Fruit fly (Drosophila melanogaster) whole organism, embryonic: ENCODE results near the gene Trxr1.

Experiments used
- Antp ChIP-seq: fragments of 200-800 bp; sonication (Bioruptor generic); optimal IDR thresholded peaks from 3 replicates; lab custom pipeline; 2016; ENCODE audit warnings: missing biosample characterization, missing genetic modification characterization
- Atf6 ChIP-seq: fragments of 200-800 bp; sonication (Bioruptor generic); IDR thresholded peaks from 2 replicates; pipeline ENCODE4 v1.3.6; 2022; ENCODE audit warnings: missing biosample characterization, missing genetic modification characterization
- CG10274 ChIP-seq: fragments of 200-800 bp; sonication (Bioruptor generic); optimal IDR thresholded peaks from 3 replicates; lab custom pipeline; 2017; ENCODE audit warnings: missing biosample characterization, mild to moderate bottlenecking, missing genetic modification characterization
- CG10654 ChIP-seq: fragments of 200-800 bp; sonication (Bioruptor generic); optimal IDR thresholded peaks from 2 replicates; lab custom pipeline; 2016; ENCODE audit warnings: missing biosample characterization, missing genetic modification characterization
- CG11456 ChIP-seq: fragments of 200-800 bp; sonication (Bioruptor generic); IDR thresholded peaks from 3 replicates; pipeline ENCODE4 v1.3.6; 2022; ENCODE audit warnings: missing biosample characterization, missing genetic modification characterization
- CG13123 ChIP-seq: fragments of 200-800 bp; sonication (Bioruptor generic); optimal IDR thresholded peaks from 2 replicates; lab custom pipeline; 2016; ENCODE audit warnings: missing biosample characterization, missing genetic modification characterization
- CG1647 ChIP-seq: fragments of 200-800 bp; sonication (Bioruptor generic); optimal IDR thresholded peaks from 3 replicates; lab custom pipeline; 2016; ENCODE audit warnings: missing biosample characterization, missing genetic modification characterization
- CG17568 ChIP-seq: fragments of 200-800 bp; sonication (Bioruptor generic); optimal IDR thresholded peaks from 2 replicates; lab custom pipeline; 2018; ENCODE audit warnings: missing biosample characterization, mild to moderate bottlenecking, missing genetic modification characterization, moderate library complexity
- CG18764 ChIP-seq: fragments of 200-800 bp; sonication (Bioruptor generic); optimal IDR thresholded peaks from 3 replicates; lab custom pipeline; 2016; ENCODE audit warnings: missing biosample characterization, missing genetic modification characterization
- CG31365 ChIP-seq: fragments of 200-800 bp; sonication (Bioruptor generic); optimal IDR thresholded peaks from 2 replicates; lab custom pipeline; 2018; ENCODE audit warnings: missing biosample characterization, mild to moderate bottlenecking, missing genetic modification characterization
- CG4282 ChIP-seq: fragments of 200-800 bp; sonication (Bioruptor generic); optimal IDR thresholded peaks from 2 replicates; lab custom pipeline; 2016; ENCODE audit warnings: missing biosample characterization, missing genetic modification characterization
- CG5245 ChIP-seq: fragments of 200-800 bp; sonication (Bioruptor generic); optimal IDR thresholded peaks from 3 replicates; lab custom pipeline; 2016; ENCODE audit warnings: missing biosample characterization, missing genetic modification characterization
- CG5953 ChIP-seq: fragments of 200-800 bp; sonication (Bioruptor generic); IDR thresholded peaks from 2 replicates; pipeline ENCODE4 v1.3.6; 2022; ENCODE audit warnings: missing biosample characterization, missing genetic modification characterization
- CG6689 ChIP-seq: fragments of 200-800 bp; sonication (Bioruptor generic); IDR thresholded peaks from 2 replicates; pipeline ENCODE4 v1.3.6; 2022; ENCODE audit warnings: missing biosample characterization, missing genetic modification characterization
- CG7987 ChIP-seq: fragments of 200-800 bp; sonication (Bioruptor generic); optimal IDR thresholded peaks from 2 replicates; lab custom pipeline; 2018; ENCODE audit warnings: missing biosample characterization, mild to moderate bottlenecking, missing genetic modification characterization, moderate library complexity
- D19B ChIP-seq: fragments of 200-800 bp; sonication (Bioruptor generic); optimal IDR thresholded peaks from 2 replicates; lab custom pipeline; 2017; ENCODE audit warnings: missing biosample characterization, mild to moderate bottlenecking, missing genetic modification characterization
- Dfd ChIP-seq, 2 experiments: fragments of >200 bp; optimal IDR thresholded peaks; 2 replicates each; lab custom pipeline; 2017; ENCODE audit warnings: missing biosample characterization in 2 of 2, missing genetic modification characterization in 2 of 2
- Dp ChIP-seq: fragments of 200-800 bp; sonication (Bioruptor generic); optimal IDR thresholded peaks from 2 replicates; lab custom pipeline; 2018; ENCODE audit warnings: missing biosample characterization, mild to moderate bottlenecking, missing genetic modification characterization, moderate library complexity
- Eip74EF ChIP-seq, 2 experiments: fragments of 200-800 bp in 1 of 2; fragments of >200 bp in 1 of 2; sonication (Bioruptor generic) in 1 of 2; optimal IDR thresholded peaks; 2 replicates each; lab custom pipeline; 2017 to 2019; ENCODE audit warnings: missing biosample characterization in 2 of 2, missing genetic modification characterization in 2 of 2, mild to moderate bottlenecking in 1 of 2, moderate library complexity in 1 of 2
- Hr39 ChIP-seq: fragments of >200 bp; optimal IDR thresholded peaks from 2 replicates; lab custom pipeline; 2017
- Hr78 ChIP-seq, 2 experiments: fragments of 200-800 bp in 1 of 2; fragments of >200 bp in 1 of 2; sonication (Bioruptor generic) in 1 of 2; optimal IDR thresholded peaks; 2 replicates each; lab custom pipeline; 2017 to 2019; ENCODE audit warnings: missing biosample characterization in 2 of 2, missing genetic modification characterization in 2 of 2, mild to moderate bottlenecking in 1 of 2, moderate library complexity in 1 of 2
- Kr ChIP-seq: fragments of 200-800 bp; sonication (Bioruptor generic); optimal IDR thresholded peaks from 2 replicates; lab custom pipeline; 2017; ENCODE audit warnings: missing biosample characterization, mild to moderate bottlenecking, missing genetic modification characterization
- ac ChIP-seq: fragments of 200-800 bp; sonication (Bioruptor generic); optimal IDR thresholded peaks from 3 replicates; lab custom pipeline; 2017; ENCODE audit warnings: missing biosample characterization, mild to moderate bottlenecking, missing genetic modification characterization
- cato ChIP-seq: fragments of 200-800 bp; sonication (Bioruptor generic); optimal IDR thresholded peaks from 2 replicates; lab custom pipeline; 2016; ENCODE audit warnings: missing biosample characterization, missing genetic modification characterization, borderline replicate concordance
- crp ChIP-seq, 2 experiments: fragments of 200-800 bp; sonication (Bioruptor generic); optimal IDR thresholded peaks; 2 replicates in 1 of 2; 3 replicates in 1 of 2; lab custom pipeline; 2017; ENCODE audit warnings: missing biosample characterization in 2 of 2, missing genetic modification characterization in 2 of 2, mild to moderate bottlenecking in 1 of 2, moderate library complexity in 1 of 2
- eve ChIP-seq, 2 experiments: fragments of >200 bp; optimal IDR thresholded peaks; 2 replicates each; lab custom pipeline; 2017; ENCODE audit warnings: missing biosample characterization in 2 of 2, missing genetic modification characterization in 2 of 2
- fd102C ChIP-seq: fragments of 200-800 bp; sonication (Bioruptor generic); optimal IDR thresholded peaks from 2 replicates; lab custom pipeline; 2018; ENCODE audit warnings: missing biosample characterization, mild to moderate bottlenecking, missing genetic modification characterization, moderate library complexity
- jing ChIP-seq: fragments of 200-800 bp; sonication (Bioruptor generic); optimal IDR thresholded peaks from 2 replicates; lab custom pipeline; 2018; ENCODE audit warnings: missing biosample characterization, mild to moderate bottlenecking, missing genetic modification characterization
- mam ChIP-seq: fragments of 200-800 bp; sonication (Bioruptor generic); optimal IDR thresholded peaks from 3 replicates; lab custom pipeline; 2016; ENCODE audit warnings: missing biosample characterization, missing genetic modification characterization
- nau ChIP-seq: fragments of 200-800 bp; sonication (Bioruptor generic); optimal IDR thresholded peaks from 3 replicates; lab custom pipeline; 2017; ENCODE audit warnings: missing biosample characterization, mild to moderate bottlenecking, missing genetic modification characterization, missing genetic modification reagents
- pros ChIP-seq: fragments of 200-800 bp; sonication (Bioruptor generic); optimal IDR thresholded peaks from 3 replicates; lab custom pipeline; 2019; ENCODE audit warnings: missing biosample characterization, mild to moderate bottlenecking, missing genetic modification characterization, moderate library complexity
- scrt ChIP-seq: fragments of 200-800 bp; sonication (Bioruptor generic); optimal IDR thresholded peaks from 2 replicates; lab custom pipeline; 2018; ENCODE audit warnings: missing biosample characterization, mild to moderate bottlenecking, missing genetic modification characterization, moderate library complexity
- sens ChIP-seq: fragments of 200-800 bp; sonication (Bioruptor generic); peaks from one replicate; lab custom pipeline; 2016; ENCODE audit warnings: missing biosample characterization, missing genetic modification characterization
- vnd ChIP-seq: fragments of 200-800 bp; sonication (Bioruptor generic); IDR thresholded peaks from 3 replicates; pipeline ENCODE4 v1.3.6; 2022; ENCODE audit warnings: missing biosample characterization, missing genetic modification characterization; ENCODE audit not compliant: partially characterized antibody

The Trxr1 gene

DNA sequence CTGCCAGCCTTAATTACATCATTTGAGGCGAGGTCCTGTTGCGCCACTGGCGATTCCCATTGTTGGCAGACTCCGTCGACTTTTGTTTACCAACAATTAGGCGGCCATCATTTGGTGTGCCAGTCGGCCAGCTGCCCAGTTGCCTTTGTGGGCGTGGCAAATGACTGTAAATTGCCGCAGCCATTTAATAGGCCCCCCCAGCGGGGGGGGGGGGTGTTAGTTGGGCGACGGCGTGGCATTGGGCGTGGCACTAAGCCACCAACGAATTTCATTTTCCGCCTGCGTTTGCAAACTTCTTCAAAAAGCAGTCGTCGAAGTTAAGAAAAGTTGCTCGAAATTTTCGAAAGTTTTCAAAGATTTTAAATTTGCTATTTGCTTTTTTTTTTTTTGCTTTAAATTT, 44.5 kb downstream of the Trxr1 start:
- TF ChIP-seq scrt (GFP tag; lab: Kevin White, UChicago) = peak; percentile 2
- TF ChIP-seq Hr39 (lab: Kevin White, UChicago) = peak; percentile 47
- no peak for TF ChIP-seq CG5953

DNA sequence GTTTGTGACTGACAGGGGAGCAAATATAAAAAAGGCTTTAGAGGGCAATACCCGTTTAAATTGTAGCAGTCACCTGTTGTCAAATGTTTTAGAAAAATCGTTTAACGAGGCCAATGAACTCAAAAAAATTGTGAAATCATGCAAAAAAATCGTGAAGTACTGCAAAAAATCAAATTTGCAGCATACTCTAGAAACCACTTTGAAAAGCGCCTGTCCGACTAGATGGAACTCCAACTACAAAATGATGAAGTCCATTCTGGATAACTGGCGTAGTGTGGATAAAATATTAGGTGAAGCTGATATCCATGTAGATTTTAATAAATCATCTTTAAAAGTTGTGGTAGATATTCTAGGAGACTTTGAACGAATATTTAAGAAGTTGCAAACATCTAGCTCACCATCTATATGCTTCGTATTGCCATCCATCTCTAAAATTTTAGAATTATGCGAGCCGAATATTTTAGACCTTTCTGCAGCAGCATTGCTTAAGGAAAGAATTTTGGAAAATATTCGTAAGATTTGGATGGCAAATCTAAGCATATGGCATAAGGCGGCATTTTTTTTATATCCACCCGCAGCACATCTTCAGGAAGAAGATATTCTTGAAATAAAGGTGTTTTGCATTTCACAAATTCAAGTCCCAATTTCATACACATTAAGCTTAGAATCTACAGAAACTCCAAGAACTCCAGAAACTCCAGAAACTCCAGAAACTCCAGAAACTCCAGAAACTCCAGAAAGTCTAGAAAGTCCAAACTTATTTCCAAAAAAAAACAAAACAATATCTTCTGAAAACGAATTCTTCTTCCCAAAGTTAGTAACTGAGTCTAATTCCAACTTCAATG, 52.4 kb downstream of the Trxr1 start:
- no peak for TF ChIP-seq CG6689 (GFP tag; lab: Robert Waterston, UW)
- TF ChIP-seq CG31365 (tag; lab: Kevin White, UChicago) = no peak
- TF ChIP-seq jing (GFP tag; lab: Kevin White, UChicago) = peak; percentile 49
- peak; percentile 6 for TF ChIP-seq CG17568 (GFP tag; lab: Kevin White, UChicago)
- no peak for TF ChIP-seq Dp (GFP tag; lab: Kevin White, UChicago)
- no peak for TF ChIP-seq vnd
- peak; percentile 75 to 93 for TF ChIP-seq Dfd (GFP tag; optimal IDR thresholded peaks at IDR 0.05; lab: Kevin White, UChicago)
- peak; percentile 59 for TF ChIP-seq D19B (GFP tag; lab: Kevin White, UChicago)
- TF ChIP-seq CG1647 (GFP tag; lab: Kevin White, UChicago) = no peak
- no peak for TF ChIP-seq CG11456 (GFP tag; lab: Robert Waterston, UW)
- TF ChIP-seq Antp (GFP tag; lab: Kevin White, UChicago) = no peak
- TF ChIP-seq nau (GFP tag; lab: Kevin White, UChicago) = peak; percentile 50
- peak; percentile 84 for TF ChIP-seq ac (GFP tag; lab: Kevin White, UChicago)
- TF ChIP-seq crp (GFP tag; optimal IDR thresholded peaks at IDR 0.05; lab: Kevin White, UChicago) = peak in 1 of 2 experiments; percentile 53
- no peak for TF ChIP-seq CG4282 (GFP tag; lab: Kevin White, UChicago)
- TF ChIP-seq CG7987 (GFP tag; lab: Kevin White, UChicago) = no peak
- no peak for TF ChIP-seq pros
- peak; percentile 76 for TF ChIP-seq CG18764 (GFP tag; lab: Kevin White, UChicago)
- TF ChIP-seq Eip74EF (GFP tag; optimal IDR thresholded peaks at IDR 0.05; lab: Kevin White, UChicago) = peak in 1 of 2 experiments; percentile 76
- no peak for TF ChIP-seq mam (GFP tag; lab: Kevin White, UChicago)
- TF ChIP-seq Kr (GFP tag; lab: Kevin White, UChicago) = peak; percentile 57
- no peak for TF ChIP-seq CG10274 (GFP tag; lab: Kevin White, UChicago)
- no peak for TF ChIP-seq Hr78 (GFP tag; optimal IDR thresholded peaks at IDR 0.05; lab: Kevin White, UChicago)
- no peak for TF ChIP-seq Atf6
- TF ChIP-seq fd102C (GFP tag; lab: Kevin White, UChicago) = peak; percentile 35
- peak; percentile 1 for TF ChIP-seq cato (GFP tag; lab: Kevin White, UChicago)
- peak; percentile 61 for TF ChIP-seq CG10654 (GFP tag; lab: Kevin White, UChicago)
- peak; percentile 7 for TF ChIP-seq CG13123
- no peak for TF ChIP-seq CG5245 (GFP tag; lab: Kevin White, UChicago)
- TF ChIP-seq sens (GFP tag; lab: Kevin White, UChicago) = peak; percentile 83
- peak in 1 of 2 experiments; percentile 59 for TF ChIP-seq eve (GFP tag; optimal IDR thresholded peaks at IDR 0.05; lab: Kevin White, UChicago)
- TF ChIP-seq, all 482 proteins: peak for 16
